Fruit fly (Drosophila melanogaster) whole organism, embryonic: ENCODE measurements around the gene Pde11.

ENCODE experiments used
- luna ChIP-seq: fragments of 200-800 bp; sonication (Bioruptor generic); optimal IDR thresholded peaks from 2 replicates; lab custom pipeline; 2016; ENCODE audit warnings: missing biosample characterization, missing genetic modification characterization
- psq ChIP-seq: fragments of 200-800 bp; sonication (Bioruptor generic); optimal IDR thresholded peaks from 2 replicates; lab custom pipeline; 2017; ENCODE audit warnings: missing biosample characterization, missing genetic modification characterization

- TF ChIP-seq luna (GFP tag; lab: Kevin White, UChicago) (no peak), psq (GFP tag; lab: Kevin White, UChicago) (no peak)
Measured at dm6 chr2L:18516367-18516766, 73.8 kb downstream of the Pde11 start.
